Worm (Caenorhabditis elegans) whole organism, mixed stage, embryonic: ENCODE data around the gene scc-1.
A peak's percentile ranks its signal among the peaks of the same experiment; 100 is the strongest.

Experiments
- M03D4.4 ChIP-seq: sonication (generic microtip); optimal IDR thresholded peaks from 2 replicates; lab custom pipeline; 2017; ENCODE audit warnings: mild to moderate bottlenecking, missing genetic modification characterization, missing compliant biosample characterization
- bed-3 ChIP-seq: fragments of 200-800 bp; sonication (Bioruptor generic); optimal IDR thresholded peaks from 3 replicates; lab custom pipeline; 2018; ENCODE audit warnings: mild to moderate bottlenecking, missing genetic modification characterization, moderate library complexity, missing compliant biosample characterization
- blmp-1 ChIP-seq: fragments of 150-350 bp; optimal IDR thresholded peaks from 2 replicates; lab custom pipeline; 2014; ENCODE audit warnings: missing biosample characterization, missing genetic modification characterization
- ceh-39 ChIP-seq: fragments of 150-350 bp; optimal IDR thresholded peaks from 2 replicates; lab custom pipeline; 2014; ENCODE audit warnings: missing biosample characterization, missing genetic modification characterization
- ceh-43 ChIP-seq: fragments of 200-800 bp; sonication (Bioruptor generic); optimal IDR thresholded peaks from 2 replicates; lab custom pipeline; 2018; ENCODE audit warnings: mild to moderate bottlenecking, missing genetic modification characterization, moderate library complexity, missing compliant biosample characterization
- ceh-83 ChIP-seq: fragments of 200-800 bp; sonication (Bioruptor generic); optimal IDR thresholded peaks from 2 replicates; lab custom pipeline; 2018; ENCODE audit warnings: mild to moderate bottlenecking, missing genetic modification characterization, missing compliant biosample characterization
- ces-1 ChIP-seq: fragments of 150-350 bp; optimal IDR thresholded peaks from 2 replicates; lab custom pipeline; 2014; ENCODE audit warnings: missing biosample characterization, missing genetic modification reagents, missing genetic modification characterization
- cnd-1 ChIP-seq: fragments of 200-800 bp; sonication (Bioruptor generic); optimal IDR thresholded peaks from 2 replicates; lab custom pipeline; 2018; ENCODE audit warnings: mild to moderate bottlenecking, missing genetic modification characterization, missing compliant biosample characterization
- drap-1 ChIP-seq: fragments of 200-800 bp; sonication (Bioruptor generic); optimal IDR thresholded peaks from 3 replicates; lab custom pipeline; 2018; ENCODE audit warnings: mild to moderate bottlenecking, missing genetic modification characterization, missing compliant biosample characterization
- elt-1 ChIP-seq: sonication (generic microtip); optimal IDR thresholded peaks from 2 replicates; lab custom pipeline; 2017; ENCODE audit warnings: missing genetic modification characterization, mild to moderate bottlenecking, missing compliant biosample characterization, antibody characterized with exemption, moderate library complexity, borderline replicate concordance; ENCODE audit not compliant: insufficient read depth
- elt-3 ChIP-seq: fragments of 150-350 bp; optimal IDR thresholded peaks from 2 replicates; lab custom pipeline; 2014; ENCODE audit warnings: missing biosample characterization, missing genetic modification characterization
- flh-1 ChIP-seq: fragments of 200-800 bp; sonication (Bioruptor generic); optimal IDR thresholded peaks from 2 replicates; lab custom pipeline; 2018; ENCODE audit warnings: mild to moderate bottlenecking, missing genetic modification characterization, moderate library complexity, missing compliant biosample characterization
- ham-2 ChIP-seq: fragments of 200-800 bp; sonication (Bioruptor generic); optimal IDR thresholded peaks from 2 replicates; lab custom pipeline; 2018; ENCODE audit warnings: mild to moderate bottlenecking, missing genetic modification characterization, missing compliant biosample characterization
- hlh-1 ChIP-seq: fragments of 150-350 bp; optimal IDR thresholded peaks from 2 replicates; lab custom pipeline; 2014; ENCODE audit warnings: missing biosample characterization, missing genetic modification reagents, missing genetic modification characterization
- lin-13 ChIP-seq: fragments of 150-350 bp; optimal IDR thresholded peaks from 2 replicates; lab custom pipeline; 2014; ENCODE audit warnings: missing biosample characterization, missing genetic modification characterization
- lin-32 ChIP-seq: fragments of 200-800 bp; sonication (Bioruptor generic); optimal IDR thresholded peaks from 2 replicates; lab custom pipeline; 2018; ENCODE audit warnings: mild to moderate bottlenecking, missing genetic modification characterization, missing compliant biosample characterization
- lsy-2 ChIP-seq: fragments of 150-350 bp; optimal IDR thresholded peaks from 2 replicates; lab custom pipeline; 2014; ENCODE audit warnings: missing biosample characterization, missing genetic modification characterization
- mab-5 ChIP-seq: fragments of 150-350 bp; optimal IDR thresholded peaks from 2 replicates; lab custom pipeline; 2014; ENCODE audit warnings: missing biosample characterization, missing genetic modification characterization
- mep-1 ChIP-seq: fragments of 150-350 bp; optimal IDR thresholded peaks from 2 replicates; lab custom pipeline; 2017; ENCODE audit warnings: missing biosample characterization, missing genetic modification reagents, missing genetic modification characterization, inconsistent platforms
- mls-2 ChIP-seq: sonication (generic microtip); optimal IDR thresholded peaks from 2 replicates; lab custom pipeline; 2016; ENCODE audit warnings: mild to moderate bottlenecking, missing genetic modification characterization, moderate library complexity, missing compliant biosample characterization
- nhr-12 ChIP-seq: fragments of 150-350 bp; optimal IDR thresholded peaks from 2 replicates; lab custom pipeline; 2014; ENCODE audit warnings: missing biosample characterization, missing genetic modification characterization
- nhr-2 ChIP-seq: fragments of 150-350 bp; optimal IDR thresholded peaks from 2 replicates; lab custom pipeline; 2014; ENCODE audit warnings: missing biosample characterization, missing genetic modification characterization
- nhr-237 ChIP-seq: fragments of 150-350 bp; optimal IDR thresholded peaks from 2 replicates; lab custom pipeline; 2014; ENCODE audit warnings: missing biosample characterization, missing genetic modification characterization
- nhr-28 ChIP-seq: fragments of 150-350 bp; optimal IDR thresholded peaks from 2 replicates; lab custom pipeline; 2014; ENCODE audit warnings: missing biosample characterization, missing genetic modification characterization
- nhr-76 ChIP-seq: sonication (generic microtip); optimal IDR thresholded peaks from 2 replicates; lab custom pipeline; 2017; ENCODE audit warnings: missing biosample characterization, missing genetic modification characterization
- pha-4 ChIP-seq: fragments of 150-350 bp; optimal IDR thresholded peaks from 2 replicates; lab custom pipeline; 2018; ENCODE audit warnings: missing biosample characterization, missing genetic modification reagents, missing genetic modification characterization
- sem-2 ChIP-seq: fragments of 200-800 bp; sonication (Bioruptor generic); optimal IDR thresholded peaks from 2 replicates; lab custom pipeline; 2018; ENCODE audit warnings: mild to moderate bottlenecking, missing genetic modification characterization, missing compliant biosample characterization
- snpc-4 ChIP-seq: fragments of 150-350 bp; optimal IDR thresholded peaks from 2 replicates; lab custom pipeline; 2014; ENCODE audit warnings: missing biosample characterization, missing genetic modification characterization
- sptf-1 ChIP-seq: sonication (generic microtip); optimal IDR thresholded peaks from 2 replicates; lab custom pipeline; 2017; ENCODE audit warnings: mild to moderate bottlenecking, missing genetic modification characterization, moderate library complexity, missing compliant biosample characterization
- tbx-8 ChIP-seq: fragments of 200-800 bp; sonication (Bioruptor generic); optimal IDR thresholded peaks from 2 replicates; lab custom pipeline; 2018; ENCODE audit warnings: mild to moderate bottlenecking, missing genetic modification characterization, moderate library complexity, missing compliant biosample characterization
- unc-120 ChIP-seq: sonication (generic microtip); optimal IDR thresholded peaks from 2 replicates; lab custom pipeline; 2017; ENCODE audit warnings: missing genetic modification characterization, missing compliant biosample characterization; ENCODE audit not compliant: poor library complexity, severe bottlenecking
- unc-39 ChIP-seq: fragments of 150-350 bp; optimal IDR thresholded peaks from 2 replicates; lab custom pipeline; 2014; ENCODE audit warnings: missing biosample characterization, missing genetic modification characterization
- unc-62 ChIP-seq: fragments of 150-350 bp; optimal IDR thresholded peaks from 2 replicates; lab custom pipeline; 2014; ENCODE audit warnings: missing biosample characterization, missing genetic modification reagents, missing genetic modification characterization
- zip-8 ChIP-seq: fragments of 150-350 bp; optimal IDR thresholded peaks from 2 replicates; lab custom pipeline; 2014; ENCODE audit warnings: missing biosample characterization, missing genetic modification characterization
- ztf-11 ChIP-seq: fragments of 150-350 bp; optimal IDR thresholded peaks from 2 replicates; lab custom pipeline; 2014; ENCODE audit warnings: missing biosample characterization, missing genetic modification characterization

The scc-1 gene

ce11 chrII:4739984-4740462 is 41.5 kb downstream of the scc-1 start, which contains the start of gene eas-1:
Gene eas-1 (plus strand): TSS chrII:4740412.
- TF ChIP-seq lsy-2 (tag; lab: Kevin White, UChicago) (peak; percentile 64), ceh-43 (GFP tag; lab: Kevin White, UChicago) (no peak), bed-3 (no peak), ham-2 (GFP tag; lab: Kevin White, UChicago) (no peak), M03D4.4 (tag; lab: Kevin White, UChicago) (no peak), nhr-2 (tag; lab: Kevin White, UChicago) (no peak), pha-4 (tag; lab: Kevin White, UChicago) (peak; percentile 46), blmp-1 (tag; lab: Kevin White, UChicago) (no peak), cnd-1 (tag; lab: Kevin White, UChicago) (no peak), sem-2 (GFP tag; lab: Kevin White, UChicago) (no peak), nhr-28 (tag; lab: Kevin White, UChicago) (no peak), ceh-83 (GFP tag; lab: Kevin White, UChicago) (no peak), mab-5 (tag; lab: Kevin White, UChicago) (no peak), sptf-1 (tag; lab: Kevin White, UChicago) (peak; percentile 43), elt-1 (tag; lab: Kevin White, UChicago) (no peak), unc-120 (no peak), nhr-12 (tag; lab: Kevin White, UChicago) (no peak), elt-3 (tag; lab: Kevin White, UChicago) (no peak), zip-8 (tag; lab: Kevin White, UChicago) (no peak), nhr-237 (tag; lab: Kevin White, UChicago) (peak; percentile 45), lin-32 (GFP tag; lab: Kevin White, UChicago) (peak; percentile 25), ceh-39 (tag; lab: Kevin White, UChicago) (no peak), drap-1 (GFP tag; lab: Kevin White, UChicago) (peak; percentile 18), snpc-4 (tag; lab: Kevin White, UChicago) (no peak), ces-1 (GFP tag; lab: Kevin White, UChicago) (peak; percentile 12), lin-13 (peak; percentile 38), unc-62 (GFP tag; lab: Kevin White, UChicago) (no peak), flh-1 (GFP tag; lab: Kevin White, UChicago) (no peak), ztf-11 (tag; lab: Kevin White, UChicago) (no peak), unc-39 (no peak), nhr-76 (tag; lab: Kevin White, UChicago) (no peak), mls-2 (tag; lab: Kevin White, UChicago) (peak; percentile 31), mep-1 (peak; percentile 68), tbx-8 (GFP tag; lab: Kevin White, UChicago) (no peak), hlh-1 (tag; lab: Kevin White, UChicago) (no peak)

- TF ChIP-seq elt-3 (tag; lab: Kevin White, UChicago) (no peak), lin-13 (no peak), unc-62 (GFP tag; lab: Kevin White, UChicago) (no peak), nhr-76 (tag; lab: Kevin White, UChicago) (no peak), sptf-1 (tag; lab: Kevin White, UChicago) (no peak), nhr-28 (tag; lab: Kevin White, UChicago) (no peak), mls-2 (tag; lab: Kevin White, UChicago) (no peak), zip-8 (tag; lab: Kevin White, UChicago) (no peak), ham-2 (GFP tag; lab: Kevin White, UChicago) (no peak), bed-3 (no peak), nhr-237 (tag; lab: Kevin White, UChicago) (no peak), nhr-2 (tag; lab: Kevin White, UChicago) (no peak), ceh-83 (GFP tag; lab: Kevin White, UChicago) (no peak), sem-2 (GFP tag; lab: Kevin White, UChicago) (no peak)
Measured at ce11 chrII:4741527-4742187, 43.1 kb downstream of the scc-1 start, which contains the start of gene acs-11. Gene acs-11 (plus strand): TSS chrII:4742137.

- TF ChIP-seq nhr-237 (tag; lab: Kevin White, UChicago) (no peak), sptf-1 (tag; lab: Kevin White, UChicago) (no peak), ceh-43 (GFP tag; lab: Kevin White, UChicago) (no peak), nhr-76 (tag; lab: Kevin White, UChicago) (no peak), ztf-11 (tag; lab: Kevin White, UChicago) (no peak), unc-120 (no peak), cnd-1 (tag; lab: Kevin White, UChicago) (no peak), drap-1 (GFP tag; lab: Kevin White, UChicago) (no peak), lin-32 (GFP tag; lab: Kevin White, UChicago) (no peak), mab-5 (tag; lab: Kevin White, UChicago) (no peak), hlh-1 (tag; lab: Kevin White, UChicago) (no peak), elt-1 (tag; lab: Kevin White, UChicago) (peak; percentile 29), nhr-2 (tag; lab: Kevin White, UChicago) (no peak), sem-2 (GFP tag; lab: Kevin White, UChicago) (no peak), unc-39 (no peak), mep-1 (no peak), elt-3 (tag; lab: Kevin White, UChicago) (peak; percentile 25)
Measured at ce11 chrII:4745281-4745680, 46.8 kb downstream of the scc-1 start.
